Worm (Caenorhabditis elegans) whole organism, L3 larva: Measurements from ENCODE around the gene rund-1.

Source experiments
- R02D3.7 ChIP-seq: fragments of 150-350 bp; optimal IDR thresholded peaks from 2 replicates; lab custom pipeline; 2014; ENCODE audit warnings: missing biosample characterization, missing genetic modification characterization
- ama-1 ChIP-seq: fragments of 150-350 bp; optimal IDR thresholded peaks from 2 replicates; lab custom pipeline; 2018
- ceh-16 ChIP-seq: sonication (generic microtip); optimal IDR thresholded peaks from 2 replicates; lab custom pipeline; 2017; ENCODE audit warnings: missing biosample characterization, missing genetic modification characterization
- ceh-82 ChIP-seq: fragments of 150-350 bp; optimal IDR thresholded peaks from 2 replicates; lab custom pipeline; 2014; ENCODE audit warnings: missing biosample characterization, missing genetic modification characterization
- ceh-9 ChIP-seq: sonication (generic microtip); optimal IDR thresholded peaks from 2 replicates; lab custom pipeline; 2018; ENCODE audit warnings: missing biosample characterization, missing genetic modification characterization
- daf-12 ChIP-seq: fragments of 150-350 bp; optimal IDR thresholded peaks from 2 replicates; lab custom pipeline; 2014; ENCODE audit warnings: missing biosample characterization, missing genetic modification reagents, missing genetic modification characterization
- egl-27 ChIP-seq: sonication (generic microtip); optimal IDR thresholded peaks from 4 replicates; lab custom pipeline; 2017; ENCODE audit warnings: missing biosample characterization, missing genetic modification reagents, missing genetic modification characterization
- elt-2 ChIP-seq: sonication (generic microtip); optimal IDR thresholded peaks from 2 replicates; lab custom pipeline; 2016; ENCODE audit warnings: missing genetic modification reagents, mild to moderate bottlenecking, missing genetic modification characterization, missing compliant biosample characterization
- elt-3 ChIP-seq, 3 experiments: fragments of 150-350 bp in 1 of 3; sonication (generic microtip) in 2 of 3; optimal IDR thresholded peaks; 2 replicates in 2 of 3; 4 replicates in 1 of 3; lab custom pipeline; 2014 to 2017; ENCODE audit warnings: missing biosample characterization in 3 of 3, missing genetic modification characterization in 3 of 3
- eor-1 ChIP-seq, 2 experiments: fragments of 150-350 bp; optimal IDR thresholded peaks; 2 replicates each; lab custom pipeline; 2014 to 2018; ENCODE audit warnings: missing biosample characterization in 2 of 2, missing genetic modification characterization in 2 of 2
- fkh-2 ChIP-seq: fragments of 150-350 bp; optimal IDR thresholded peaks from 2 replicates; lab custom pipeline; 2014; ENCODE audit warnings: missing biosample characterization, missing genetic modification reagents, missing genetic modification characterization
- hmg-11 ChIP-seq: sonication (generic microtip); optimal IDR thresholded peaks from 2 replicates; lab custom pipeline; 2016; ENCODE audit warnings: missing genetic modification characterization, missing compliant biosample characterization
- jun-1 ChIP-seq: fragments of 150-350 bp; optimal IDR thresholded peaks from 2 replicates; lab custom pipeline; 2014; ENCODE audit warnings: missing biosample characterization, missing genetic modification reagents, missing genetic modification characterization
- lin-15B ChIP-seq: fragments of 150-350 bp; optimal IDR thresholded peaks from 2 replicates; lab custom pipeline; 2014; ENCODE audit warnings: missing biosample characterization, missing genetic modification characterization
- lin-39 ChIP-seq: fragments of 150-350 bp; optimal IDR thresholded peaks from 2 replicates; lab custom pipeline; 2018; ENCODE audit warnings: missing biosample characterization, missing genetic modification reagents, missing genetic modification characterization
- lsy-12 ChIP-seq: sonication (generic microtip); optimal IDR thresholded peaks from 2 replicates; lab custom pipeline; 2016; ENCODE audit warnings: mild to moderate bottlenecking, missing genetic modification characterization, missing compliant biosample characterization
- mdl-1 ChIP-seq: fragments of 150-350 bp; optimal IDR thresholded peaks from 2 replicates; lab custom pipeline; 2014; ENCODE audit warnings: missing biosample characterization, missing genetic modification characterization
- mml-1 ChIP-seq: fragments of 150-350 bp; sonication (generic microtip); optimal IDR thresholded peaks from 3 replicates; lab custom pipeline; 2014; ENCODE audit warnings: missing biosample characterization, missing genetic modification characterization
- nhr-12 ChIP-seq: fragments of 150-350 bp; optimal IDR thresholded peaks from 2 replicates; lab custom pipeline; 2014; ENCODE audit warnings: missing biosample characterization, missing genetic modification characterization
- nhr-23 ChIP-seq: fragments of 150-350 bp; optimal IDR thresholded peaks from 2 replicates; lab custom pipeline; 2014; ENCODE audit warnings: missing biosample characterization, missing genetic modification reagents, missing genetic modification characterization
- nhr-43 ChIP-seq: sonication (generic microtip); optimal IDR thresholded peaks from 2 replicates; lab custom pipeline; 2016; ENCODE audit warnings: mild to moderate bottlenecking, missing genetic modification characterization, missing compliant biosample characterization; ENCODE audit not compliant: poor library complexity, severe bottlenecking
- nhr-77 ChIP-seq: fragments of 150-350 bp; optimal IDR thresholded peaks from 2 replicates; lab custom pipeline; 2014; ENCODE audit warnings: missing biosample characterization, missing genetic modification characterization
- pha-4 ChIP-seq: fragments of 150-350 bp; optimal IDR thresholded peaks from 2 replicates; lab custom pipeline; 2014; ENCODE audit warnings: missing biosample characterization, missing genetic modification reagents, missing genetic modification characterization
- pqm-1 ChIP-seq: fragments of 150-350 bp; optimal IDR thresholded peaks from 2 replicates; lab custom pipeline; 2017; ENCODE audit warnings: missing biosample characterization, missing genetic modification characterization, inconsistent platforms
- skn-1 ChIP-seq: fragments of 150-350 bp; optimal IDR thresholded peaks from 2 replicates; lab custom pipeline; 2014; ENCODE audit warnings: missing biosample characterization, missing genetic modification characterization
- snpc-4 ChIP-seq: fragments of 150-350 bp; optimal IDR thresholded peaks from 2 replicates; lab custom pipeline; 2014; ENCODE audit warnings: missing biosample characterization, missing genetic modification characterization
- tbx-2 ChIP-seq: sonication (generic microtip); optimal IDR thresholded peaks from 2 replicates; lab custom pipeline; 2016; ENCODE audit warnings: mild to moderate bottlenecking, missing genetic modification characterization, missing compliant biosample characterization
- unc-39 ChIP-seq: sonication (generic microtip); optimal IDR thresholded peaks from 4 replicates; lab custom pipeline; 2017; ENCODE audit warnings: missing biosample characterization, missing genetic modification characterization
- unc-62 ChIP-seq: fragments of 150-350 bp; sonication (generic microtip); optimal IDR thresholded peaks from 4 replicates; lab custom pipeline; 2014; ENCODE audit warnings: missing biosample characterization, missing genetic modification reagents, missing genetic modification characterization
- zag-1 ChIP-seq: fragments of 150-350 bp; optimal IDR thresholded peaks from 2 replicates; lab custom pipeline; 2014; ENCODE audit warnings: missing biosample characterization, missing genetic modification characterization
- ztf-11 ChIP-seq: fragments of 150-350 bp; optimal IDR thresholded peaks from 2 replicates; lab custom pipeline; 2014; ENCODE audit warnings: missing biosample characterization, missing genetic modification characterization
- ztf-4 ChIP-seq: fragments of 150-350 bp; optimal IDR thresholded peaks from 2 replicates; lab custom pipeline; 2014; ENCODE audit warnings: missing biosample characterization, missing genetic modification characterization

The rund-1 gene

ce11 chrX:646493-646892 lies 15.1 kb downstream of the rund-1 start:
- TF ChIP-seq pqm-1 (tag; lab: Kevin White, UChicago) (peak; percentile 65), pha-4 (peak; percentile 8), elt-2 (tag; lab: Kevin White, UChicago) (peak; percentile 80), nhr-43 (tag; lab: Kevin White, UChicago) (no peak)
- TF ChIP-seq, all 47 proteins: peak for 3

- TF ChIP-seq elt-2 (tag; lab: Kevin White, UChicago) (peak; percentile 90), pqm-1 (tag; lab: Kevin White, UChicago) (peak; percentile 58), R02D3.7 (tag; lab: Kevin White, UChicago) (no peak)
These were observed 16.0 kb downstream of the rund-1 start for ce11 chrX:645589-645988.

ce11 chrX:642817-643216 lies 18.8 kb downstream of the rund-1 start:
- TF ChIP-seq daf-12 (tag; lab: Kevin White, UChicago) (no peak), nhr-77 (tag; lab: Kevin White, UChicago) (no peak), eor-1 (tag; optimal IDR thresholded peaks at IDR 0.05; lab: Kevin White, UChicago) (no peak), hmg-11 (no peak), elt-2 (tag; lab: Kevin White, UChicago) (peak; percentile 50)

- TF ChIP-seq mdl-1 (tag; lab: Kevin White, UChicago) (no peak), ama-1 (lab: Kevin White, UChicago) (no peak), ceh-16 (tag; lab: Kevin White, UChicago) (no peak)
These were observed 20.1 kb downstream of the rund-1 start, which contains the start of gene M6.11 for ce11 chrX:641440-641839. Gene M6.11 (minus strand): TSS chrX:641540.

ce11 chrX:637588-637987 lies 24.0 kb downstream of the rund-1 start:
- TF ChIP-seq elt-2 (tag; lab: Kevin White, UChicago) (peak; percentile 63), lin-39 (tag; lab: Kevin White, UChicago) (no peak), pqm-1 (tag; lab: Kevin White, UChicago) (no peak), lin-15B (tag; lab: Kevin White, UChicago) (no peak), nhr-12 (tag; lab: Kevin White, UChicago) (no peak)

ce11 chrX:636893-637292 lies 24.7 kb downstream of the rund-1 start, which contains the start of gene pha-2:
Gene pha-2 (minus strand): TSS chrX:636993.
- no peak for TF ChIP-seq mdl-1 (tag; lab: Kevin White, UChicago)
- no peak for TF ChIP-seq nhr-12 (tag; lab: Kevin White, UChicago)
- no peak for TF ChIP-seq ceh-16 (tag; lab: Kevin White, UChicago)
- no peak for TF ChIP-seq egl-27 (tag; lab: Kevin White, UChicago)
- TF ChIP-seq pqm-1 (tag; lab: Kevin White, UChicago): no peak
- TF ChIP-seq nhr-23 (tag; lab: Kevin White, UChicago): no peak
- TF ChIP-seq daf-12 (tag; lab: Kevin White, UChicago): no peak
- TF ChIP-seq hmg-11: no peak
- TF ChIP-seq nhr-43 (tag; lab: Kevin White, UChicago): no peak
- TF ChIP-seq lin-15B (tag; lab: Kevin White, UChicago): no peak
- TF ChIP-seq zag-1 (tag; lab: Kevin White, UChicago): no peak
- no peak for TF ChIP-seq tbx-2 (tag; lab: Kevin White, UChicago)

- no peak for TF ChIP-seq skn-1 (tag; lab: Kevin White, UChicago)
- no peak for TF ChIP-seq hmg-11
- TF ChIP-seq nhr-43 (tag; lab: Kevin White, UChicago): no peak
- no peak for TF ChIP-seq R02D3.7 (tag; lab: Kevin White, UChicago)
- TF ChIP-seq nhr-12 (tag; lab: Kevin White, UChicago): no peak
- TF ChIP-seq lsy-12 (tag; lab: Kevin White, UChicago): no peak
- TF ChIP-seq snpc-4 (tag; lab: Kevin White, UChicago): no peak
- no peak for TF ChIP-seq ceh-82
These were observed 32.4 kb downstream of the rund-1 start, which contains the start of gene M6.4 for ce11 chrX:629134-629533. Gene M6.4 (plus strand): TSS chrX:629188.

- TF ChIP-seq egl-27 (tag; lab: Kevin White, UChicago): no peak
- TF ChIP-seq ceh-9: no peak
- no peak for TF ChIP-seq jun-1 (tag; lab: Kevin White, UChicago)
- no peak for TF ChIP-seq mdl-1 (tag; lab: Kevin White, UChicago)
- no peak for TF ChIP-seq lin-15B (tag; lab: Kevin White, UChicago)
- TF ChIP-seq ztf-4 (tag; lab: Kevin White, UChicago): no peak
- no peak for TF ChIP-seq skn-1 (tag; lab: Kevin White, UChicago)
- no peak for TF ChIP-seq ceh-16 (tag; lab: Kevin White, UChicago)
- TF ChIP-seq mml-1: no peak
- TF ChIP-seq nhr-77 (tag; lab: Kevin White, UChicago): no peak
- no peak for TF ChIP-seq ztf-11 (tag; lab: Kevin White, UChicago)
- TF ChIP-seq elt-2 (tag; lab: Kevin White, UChicago): no peak
- TF ChIP-seq lin-39 (tag; lab: Kevin White, UChicago): no peak
- no peak for TF ChIP-seq unc-62 (GFP tag; lab: Kevin White, UChicago)
- TF ChIP-seq elt-3 (tag; optimal IDR thresholded peaks at IDR 0.05; lab: Kevin White, UChicago): no peak
- no peak for TF ChIP-seq pqm-1 (tag; lab: Kevin White, UChicago)
- TF ChIP-seq unc-39 (tag; lab: Kevin White, UChicago): no peak
- no peak for TF ChIP-seq fkh-2 (tag; lab: Kevin White, UChicago)
- no peak for TF ChIP-seq daf-12 (tag; lab: Kevin White, UChicago)
These were observed 39.9 kb downstream of the rund-1 start for ce11 chrX:621688-622087.
